Worm (Caenorhabditis elegans) whole organism, mixed stage, embryonic: ENCODE data around the gene fbxa-65.

Source experiments
- M03D4.4 ChIP-seq: sonication (generic microtip); optimal IDR thresholded peaks from 2 replicates; lab custom pipeline; 2017; ENCODE audit warnings: mild to moderate bottlenecking, missing genetic modification characterization, missing compliant biosample characterization
- bed-3 ChIP-seq: fragments of 200-800 bp; sonication (Bioruptor generic); optimal IDR thresholded peaks from 3 replicates; lab custom pipeline; 2018; ENCODE audit warnings: mild to moderate bottlenecking, missing genetic modification characterization, moderate library complexity, missing compliant biosample characterization
- blmp-1 ChIP-seq: fragments of 150-350 bp; optimal IDR thresholded peaks from 2 replicates; lab custom pipeline; 2014; ENCODE audit warnings: missing biosample characterization, missing genetic modification characterization
- ceh-39 ChIP-seq: fragments of 150-350 bp; optimal IDR thresholded peaks from 2 replicates; lab custom pipeline; 2014; ENCODE audit warnings: missing biosample characterization, missing genetic modification characterization
- ceh-43 ChIP-seq: fragments of 200-800 bp; sonication (Bioruptor generic); optimal IDR thresholded peaks from 2 replicates; lab custom pipeline; 2018; ENCODE audit warnings: mild to moderate bottlenecking, missing genetic modification characterization, moderate library complexity, missing compliant biosample characterization
- ceh-83 ChIP-seq: fragments of 200-800 bp; sonication (Bioruptor generic); optimal IDR thresholded peaks from 2 replicates; lab custom pipeline; 2018; ENCODE audit warnings: mild to moderate bottlenecking, missing genetic modification characterization, missing compliant biosample characterization
- ces-1 ChIP-seq: fragments of 150-350 bp; optimal IDR thresholded peaks from 2 replicates; lab custom pipeline; 2014; ENCODE audit warnings: missing biosample characterization, missing genetic modification reagents, missing genetic modification characterization
- cnd-1 ChIP-seq: fragments of 200-800 bp; sonication (Bioruptor generic); optimal IDR thresholded peaks from 2 replicates; lab custom pipeline; 2018; ENCODE audit warnings: mild to moderate bottlenecking, missing genetic modification characterization, missing compliant biosample characterization
- elt-1 ChIP-seq: sonication (generic microtip); optimal IDR thresholded peaks from 2 replicates; lab custom pipeline; 2017; ENCODE audit warnings: missing genetic modification characterization, mild to moderate bottlenecking, missing compliant biosample characterization, antibody characterized with exemption, moderate library complexity, borderline replicate concordance; ENCODE audit not compliant: insufficient read depth
- elt-3 ChIP-seq: fragments of 150-350 bp; optimal IDR thresholded peaks from 2 replicates; lab custom pipeline; 2014; ENCODE audit warnings: missing biosample characterization, missing genetic modification characterization
- flh-1 ChIP-seq: fragments of 200-800 bp; sonication (Bioruptor generic); optimal IDR thresholded peaks from 2 replicates; lab custom pipeline; 2018; ENCODE audit warnings: mild to moderate bottlenecking, missing genetic modification characterization, moderate library complexity, missing compliant biosample characterization
- ham-2 ChIP-seq: fragments of 200-800 bp; sonication (Bioruptor generic); optimal IDR thresholded peaks from 2 replicates; lab custom pipeline; 2018; ENCODE audit warnings: mild to moderate bottlenecking, missing genetic modification characterization, missing compliant biosample characterization
- hlh-1 ChIP-seq: fragments of 150-350 bp; optimal IDR thresholded peaks from 2 replicates; lab custom pipeline; 2014; ENCODE audit warnings: missing biosample characterization, missing genetic modification reagents, missing genetic modification characterization
- lin-13 ChIP-seq: fragments of 150-350 bp; optimal IDR thresholded peaks from 2 replicates; lab custom pipeline; 2014; ENCODE audit warnings: missing biosample characterization, missing genetic modification characterization
- lin-32 ChIP-seq: fragments of 200-800 bp; sonication (Bioruptor generic); optimal IDR thresholded peaks from 2 replicates; lab custom pipeline; 2018; ENCODE audit warnings: mild to moderate bottlenecking, missing genetic modification characterization, missing compliant biosample characterization
- mab-5 ChIP-seq: fragments of 150-350 bp; optimal IDR thresholded peaks from 2 replicates; lab custom pipeline; 2014; ENCODE audit warnings: missing biosample characterization, missing genetic modification characterization
- mep-1 ChIP-seq: fragments of 150-350 bp; optimal IDR thresholded peaks from 2 replicates; lab custom pipeline; 2017; ENCODE audit warnings: missing biosample characterization, missing genetic modification reagents, missing genetic modification characterization, inconsistent platforms
- mls-2 ChIP-seq: sonication (generic microtip); optimal IDR thresholded peaks from 2 replicates; lab custom pipeline; 2016; ENCODE audit warnings: mild to moderate bottlenecking, missing genetic modification characterization, moderate library complexity, missing compliant biosample characterization
- nhr-12 ChIP-seq: fragments of 150-350 bp; optimal IDR thresholded peaks from 2 replicates; lab custom pipeline; 2014; ENCODE audit warnings: missing biosample characterization, missing genetic modification characterization
- nhr-2 ChIP-seq: fragments of 150-350 bp; optimal IDR thresholded peaks from 2 replicates; lab custom pipeline; 2014; ENCODE audit warnings: missing biosample characterization, missing genetic modification characterization
- nhr-237 ChIP-seq: fragments of 150-350 bp; optimal IDR thresholded peaks from 2 replicates; lab custom pipeline; 2014; ENCODE audit warnings: missing biosample characterization, missing genetic modification characterization
- nhr-28 ChIP-seq: fragments of 150-350 bp; optimal IDR thresholded peaks from 2 replicates; lab custom pipeline; 2014; ENCODE audit warnings: missing biosample characterization, missing genetic modification characterization
- sem-2 ChIP-seq: fragments of 200-800 bp; sonication (Bioruptor generic); optimal IDR thresholded peaks from 2 replicates; lab custom pipeline; 2018; ENCODE audit warnings: mild to moderate bottlenecking, missing genetic modification characterization, missing compliant biosample characterization
- snpc-4 ChIP-seq: fragments of 150-350 bp; optimal IDR thresholded peaks from 2 replicates; lab custom pipeline; 2014; ENCODE audit warnings: missing biosample characterization, missing genetic modification characterization
- sptf-1 ChIP-seq: sonication (generic microtip); optimal IDR thresholded peaks from 2 replicates; lab custom pipeline; 2017; ENCODE audit warnings: mild to moderate bottlenecking, missing genetic modification characterization, moderate library complexity, missing compliant biosample characterization
- tbx-8 ChIP-seq: fragments of 200-800 bp; sonication (Bioruptor generic); optimal IDR thresholded peaks from 2 replicates; lab custom pipeline; 2018; ENCODE audit warnings: mild to moderate bottlenecking, missing genetic modification characterization, moderate library complexity, missing compliant biosample characterization
- unc-120 ChIP-seq: sonication (generic microtip); optimal IDR thresholded peaks from 2 replicates; lab custom pipeline; 2017; ENCODE audit warnings: missing genetic modification characterization, missing compliant biosample characterization; ENCODE audit not compliant: poor library complexity, severe bottlenecking
- unc-39 ChIP-seq: fragments of 150-350 bp; optimal IDR thresholded peaks from 2 replicates; lab custom pipeline; 2014; ENCODE audit warnings: missing biosample characterization, missing genetic modification characterization
- unc-62 ChIP-seq: fragments of 150-350 bp; optimal IDR thresholded peaks from 2 replicates; lab custom pipeline; 2014; ENCODE audit warnings: missing biosample characterization, missing genetic modification reagents, missing genetic modification characterization
- zip-8 ChIP-seq: fragments of 150-350 bp; optimal IDR thresholded peaks from 2 replicates; lab custom pipeline; 2014; ENCODE audit warnings: missing biosample characterization, missing genetic modification characterization
- ztf-11 ChIP-seq: fragments of 150-350 bp; optimal IDR thresholded peaks from 2 replicates; lab custom pipeline; 2014; ENCODE audit warnings: missing biosample characterization, missing genetic modification characterization

Gene fbxa-65

ce11 chrV:3315308-3315707 lies 31.0 kb downstream of the fbxa-65 start, which contains the start of gene arrd-19:
Gene arrd-19 (minus strand): TSS chrV:3315516.
- TF ChIP-seq hlh-1 (tag; lab: Kevin White, UChicago): peak; percentile 49
- no peak for TF ChIP-seq ceh-39 (tag; lab: Kevin White, UChicago)
- peak; percentile 19 for TF ChIP-seq nhr-237 (tag; lab: Kevin White, UChicago)
- TF ChIP-seq mep-1: peak; percentile 4

ce11 chrV:3312067-3312666 lies 34.1 kb downstream of the fbxa-65 start, which contains the start of gene arrd-18:
Gene arrd-18 (minus strand): TSS chrV:3312117.
- no peak for TF ChIP-seq nhr-237 (tag; lab: Kevin White, UChicago)
- TF ChIP-seq snpc-4 (tag; lab: Kevin White, UChicago): no peak
- TF ChIP-seq tbx-8: no peak
- no peak for TF ChIP-seq unc-120
- no peak for TF ChIP-seq flh-1
- TF ChIP-seq ceh-43 (GFP tag; lab: Kevin White, UChicago): no peak
- TF ChIP-seq hlh-1 (tag; lab: Kevin White, UChicago): peak; percentile 3
- TF ChIP-seq sem-2: no peak
- no peak for TF ChIP-seq lin-13 (tag; lab: Kevin White, UChicago)
- no peak for TF ChIP-seq ham-2
- peak; percentile 10 for TF ChIP-seq ces-1 (GFP tag; lab: Kevin White, UChicago)
- TF ChIP-seq elt-3 (tag; lab: Kevin White, UChicago): no peak
- TF ChIP-seq lin-32 (GFP tag; lab: Kevin White, UChicago): no peak
- TF ChIP-seq unc-39 (tag; lab: Kevin White, UChicago): no peak
- no peak for TF ChIP-seq zip-8 (tag; lab: Kevin White, UChicago)
- TF ChIP-seq elt-1 (tag; lab: Kevin White, UChicago): no peak
- TF ChIP-seq, all 35 proteins: peak for 2

DNA sequence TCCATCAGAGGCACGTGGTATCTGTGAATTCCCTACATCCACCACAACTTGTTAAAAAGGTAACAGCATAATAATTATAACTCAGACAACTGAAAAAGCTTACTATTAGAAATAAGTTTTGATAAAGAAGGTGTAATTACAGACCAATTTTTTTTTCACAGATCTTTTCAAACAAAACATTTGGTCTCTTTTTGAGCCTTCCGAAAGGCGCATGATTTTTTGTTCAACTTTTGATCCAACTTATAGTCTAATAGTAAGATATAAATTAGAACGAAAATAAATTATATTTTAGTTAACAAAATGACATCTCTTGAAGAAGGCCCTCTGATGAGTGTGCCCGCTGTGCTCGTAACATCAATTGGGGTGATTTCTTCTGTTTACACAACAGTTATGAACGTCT lies 38.1 kb downstream of the fbxa-65 start, which contains the start of gene srbc-3:
Gene srbc-3 (plus strand): TSS at position 301 of the 400 bp plus-strand sequence.
- no peak for TF ChIP-seq nhr-2 (tag; lab: Kevin White, UChicago)
- TF ChIP-seq lin-13 (tag; lab: Kevin White, UChicago): no peak
- TF ChIP-seq ceh-83: no peak

DNA sequence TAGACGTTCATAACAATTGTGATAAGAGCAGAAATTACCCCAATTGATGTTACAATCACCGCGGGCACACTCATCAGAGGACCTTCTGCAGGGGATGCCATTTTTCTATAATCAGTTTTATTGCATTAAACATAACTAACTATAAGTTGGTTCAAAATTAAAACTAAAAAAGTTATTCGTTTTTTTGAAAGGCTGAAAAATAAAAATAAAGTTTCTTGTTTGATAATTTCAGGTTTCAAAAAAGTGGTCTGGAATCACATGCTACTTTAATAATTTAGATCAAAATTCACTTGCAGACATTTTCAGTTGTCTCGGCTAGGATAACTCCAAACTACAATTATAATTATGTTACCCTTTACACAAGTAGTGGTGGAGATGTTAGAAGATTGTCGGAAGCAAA lies 44.4 kb downstream of the fbxa-65 start, which contains the start of gene srbc-1:
Gene srbc-1 (minus strand): TSS at position 101 of the 400 bp plus-strand sequence.
- TF ChIP-seq cnd-1 (tag; lab: Kevin White, UChicago) (no peak), ceh-83 (no peak), ceh-39 (tag; lab: Kevin White, UChicago) (no peak), nhr-2 (tag; lab: Kevin White, UChicago) (no peak), nhr-237 (tag; lab: Kevin White, UChicago) (no peak), elt-1 (tag; lab: Kevin White, UChicago) (no peak), mep-1 (no peak), hlh-1 (tag; lab: Kevin White, UChicago) (no peak), ham-2 (no peak), elt-3 (tag; lab: Kevin White, UChicago) (no peak), ztf-11 (tag; lab: Kevin White, UChicago) (no peak), tbx-8 (no peak)

ce11 chrV:3299437-3299836 lies 46.8 kb downstream of the fbxa-65 start:
- TF ChIP-seq elt-1 (tag; lab: Kevin White, UChicago) (no peak), mls-2 (tag; lab: Kevin White, UChicago) (no peak), ztf-11 (tag; lab: Kevin White, UChicago) (no peak)

- no peak for TF ChIP-seq nhr-12
- TF ChIP-seq cnd-1 (tag; lab: Kevin White, UChicago): no peak
- TF ChIP-seq nhr-28 (tag; lab: Kevin White, UChicago): no peak
- TF ChIP-seq zip-8 (tag; lab: Kevin White, UChicago): no peak
Measured at ce11 chrV:3297764-3298163, 48.5 kb downstream of the fbxa-65 start, which contains the start of gene srx-122. Gene srx-122 (minus strand): TSS chrV:3297864.

DNA sequence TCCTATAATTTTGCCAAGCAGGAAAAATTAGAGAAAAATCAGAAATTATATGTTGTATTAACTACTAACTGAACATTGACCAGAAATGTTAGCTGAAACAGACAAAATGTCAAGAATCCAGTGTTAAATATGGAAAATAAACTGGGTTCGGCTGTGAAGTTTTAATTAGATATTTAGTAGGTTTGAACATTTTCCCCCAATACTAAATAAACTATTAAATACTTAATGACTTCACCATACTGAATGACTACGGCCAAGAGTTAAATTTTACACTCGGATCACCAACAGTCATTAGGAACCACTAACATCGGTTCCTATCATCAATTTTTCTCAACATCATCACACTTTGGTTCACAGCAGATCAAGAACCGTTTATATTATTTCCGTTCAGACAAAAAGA lies 50.9 kb downstream of the fbxa-65 start:
- TF ChIP-seq sptf-1 (tag; lab: Kevin White, UChicago) (no peak), snpc-4 (tag; lab: Kevin White, UChicago) (no peak), ceh-83 (no peak), ham-2 (no peak), cnd-1 (tag; lab: Kevin White, UChicago) (no peak), bed-3 (GFP tag; lab: Kevin White, UChicago) (no peak), lin-32 (GFP tag; lab: Kevin White, UChicago) (no peak), nhr-28 (tag; lab: Kevin White, UChicago) (no peak), M03D4.4 (tag; lab: Kevin White, UChicago) (no peak), nhr-237 (tag; lab: Kevin White, UChicago) (no peak), blmp-1 (tag; lab: Kevin White, UChicago) (no peak), ztf-11 (tag; lab: Kevin White, UChicago) (no peak), mab-5 (tag; lab: Kevin White, UChicago) (no peak), unc-62 (GFP tag; lab: Kevin White, UChicago) (no peak)
- TF ChIP-seq, all 35 proteins: peak for 0
